Fruit fly (Drosophila melanogaster) whole organism, embryonic: ENCODE results near the gene CG31800.

Experiments
- B-H1 ChIP-seq: fragments of 200-800 bp; sonication (Bioruptor generic); IDR thresholded peaks from 3 replicates; pipeline ENCODE4 v1.3.6; 2022; ENCODE audit warnings: missing biosample characterization, missing genetic modification characterization
- CG10274 ChIP-seq: fragments of 200-800 bp; sonication (Bioruptor generic); optimal IDR thresholded peaks from 3 replicates; lab custom pipeline; 2017; ENCODE audit warnings: missing biosample characterization, mild to moderate bottlenecking, missing genetic modification characterization
- CG11085 ChIP-seq: fragments of 200-800 bp; sonication (Bioruptor generic); IDR thresholded peaks from 2 replicates; pipeline ENCODE4 v1.3.6; 2022; ENCODE audit warnings: missing biosample characterization, missing genetic modification characterization
- CG11093 ChIP-seq: fragments of 200-800 bp; sonication (Bioruptor generic); IDR thresholded peaks from 3 replicates; pipeline ENCODE4 v1.3.6; 2022; ENCODE audit warnings: missing biosample characterization, missing genetic modification characterization
- CG12071 ChIP-seq: fragments of 200-800 bp; sonication (Bioruptor generic); optimal IDR thresholded peaks from 3 replicates; lab custom pipeline; 2018; ENCODE audit warnings: missing biosample characterization, mild to moderate bottlenecking, missing genetic modification characterization
- CG12155 ChIP-seq: fragments of 200-800 bp; sonication (Bioruptor generic); optimal IDR thresholded peaks from 3 replicates; lab custom pipeline; 2016; ENCODE audit warnings: missing biosample characterization, missing genetic modification characterization
- CG12659 ChIP-seq: fragments of 200-800 bp; sonication (Bioruptor generic); optimal IDR thresholded peaks from 3 replicates; lab custom pipeline; 2017; ENCODE audit warnings: mild to moderate bottlenecking, missing biosample characterization, missing genetic modification reagents, missing genetic modification characterization
- CG13123 ChIP-seq: fragments of 200-800 bp; sonication (Bioruptor generic); optimal IDR thresholded peaks from 2 replicates; lab custom pipeline; 2016; ENCODE audit warnings: missing biosample characterization, missing genetic modification characterization
- CG13424 ChIP-seq: fragments of 200-800 bp; sonication (Bioruptor generic); optimal IDR thresholded peaks from 2 replicates; lab custom pipeline; 2019; ENCODE audit warnings: missing biosample characterization, mild to moderate bottlenecking, missing genetic modification characterization, moderate library complexity
- CG14965 ChIP-seq: fragments of 200-800 bp; sonication (Bioruptor generic); optimal IDR thresholded peaks from 2 replicates; lab custom pipeline; 2016; ENCODE audit warnings: missing biosample characterization, missing genetic modification characterization, borderline replicate concordance
- CG17359 ChIP-seq: fragments of 200-800 bp; sonication (Bioruptor generic); optimal IDR thresholded peaks from 3 replicates; lab custom pipeline; 2018; ENCODE audit warnings: missing biosample characterization, mild to moderate bottlenecking, missing genetic modification characterization, moderate library complexity
- CG17385 ChIP-seq: fragments of 200-800 bp; sonication (Bioruptor generic); optimal IDR thresholded peaks from 3 replicates; lab custom pipeline; 2018; ENCODE audit warnings: missing biosample characterization, mild to moderate bottlenecking, missing genetic modification characterization
- CG17829 ChIP-seq: fragments of 200-800 bp; optimal IDR thresholded peaks from 2 replicates; lab custom pipeline; 2019; ENCODE audit warnings: missing biosample characterization, mild to moderate bottlenecking, missing genetic modification characterization, moderate library complexity
- CG17912 ChIP-seq: fragments of 200-800 bp; sonication (Bioruptor generic); optimal IDR thresholded peaks from 2 replicates; lab custom pipeline; 2018; ENCODE audit warnings: missing biosample characterization, mild to moderate bottlenecking, missing genetic modification characterization
- CG2678 ChIP-seq: fragments of 200-800 bp; sonication (Bioruptor generic); optimal IDR thresholded peaks from 3 replicates; lab custom pipeline; 2019; ENCODE audit warnings: missing biosample characterization, mild to moderate bottlenecking, missing genetic modification characterization, moderate library complexity
- CG3163 ChIP-seq: fragments of 200-800 bp; sonication (Bioruptor generic); optimal IDR thresholded peaks from 3 replicates; lab custom pipeline; 2016; ENCODE audit warnings: missing biosample characterization, missing genetic modification characterization
- CG3847 ChIP-seq: fragments of 200-800 bp; sonication (Bioruptor generic); IDR thresholded peaks from 2 replicates; pipeline ENCODE4 v1.3.6; 2022; ENCODE audit warnings: missing biosample characterization, missing genetic modification characterization
- CG4282 ChIP-seq: fragments of 200-800 bp; sonication (Bioruptor generic); optimal IDR thresholded peaks from 2 replicates; lab custom pipeline; 2016; ENCODE audit warnings: missing biosample characterization, missing genetic modification characterization
- CG4328 ChIP-seq: fragments of 200-800 bp; sonication (Bioruptor generic); optimal IDR thresholded peaks from 3 replicates; lab custom pipeline; 2017; ENCODE audit warnings: missing biosample characterization, missing genetic modification reagents, missing genetic modification characterization
- CG4404 ChIP-seq: fragments of 200-800 bp; sonication (Bioruptor generic); IDR thresholded peaks from 2 replicates; pipeline ENCODE4 v1.3.6; 2022; ENCODE audit warnings: missing biosample characterization, missing genetic modification characterization
- CG6765 ChIP-seq: fragments of 200-800 bp; sonication (Bioruptor generic); optimal IDR thresholded peaks from 3 replicates; lab custom pipeline; 2017; ENCODE audit warnings: missing biosample characterization, mild to moderate bottlenecking, missing genetic modification characterization
- CG7271 ChIP-seq: fragments of 200-800 bp; sonication (Bioruptor generic); optimal IDR thresholded peaks from 2 replicates; lab custom pipeline; 2018; ENCODE audit warnings: missing biosample characterization, mild to moderate bottlenecking, missing genetic modification characterization, moderate library complexity
- CG7786 ChIP-seq: fragments of 200-800 bp; sonication (Bioruptor generic); optimal IDR thresholded peaks from 2 replicates; lab custom pipeline; 2016; ENCODE audit warnings: missing biosample characterization, missing genetic modification characterization
- CG9876 ChIP-seq: fragments of 200-800 bp; sonication (Bioruptor generic); optimal IDR thresholded peaks from 2 replicates; lab custom pipeline; 2016; ENCODE audit warnings: missing biosample characterization, missing genetic modification characterization
- E2f2 ChIP-seq: fragments of 200-800 bp; sonication (Bioruptor generic); IDR thresholded peaks from 2 replicates; pipeline ENCODE4 v1.3.6; 2022; ENCODE audit warnings: missing biosample characterization, missing genetic modification characterization
- Ets65A ChIP-seq: fragments of 200-800 bp; sonication (Bioruptor generic); peaks from one replicate; lab custom pipeline; 2016; ENCODE audit warnings: missing biosample characterization, missing genetic modification characterization
- Gug ChIP-seq: fragments of 200-800 bp; sonication (Bioruptor generic); IDR thresholded peaks from 4 replicates; pipeline ENCODE4 v1.3.6; 2022; ENCODE audit warnings: missing biosample characterization, missing genetic modification characterization
- HHEX ChIP-seq: fragments of 200-800 bp; sonication (Bioruptor generic); optimal IDR thresholded peaks from 3 replicates; lab custom pipeline; 2017; ENCODE audit warnings: missing biosample characterization, mild to moderate bottlenecking, missing genetic modification characterization, missing genetic modification reagents
- Hmr ChIP-seq: fragments of 200-800 bp; sonication (Bioruptor generic); optimal IDR thresholded peaks from 3 replicates; lab custom pipeline; 2017; ENCODE audit warnings: mild to moderate bottlenecking, missing biosample characterization, missing genetic modification reagents, missing genetic modification characterization
- Oli ChIP-seq: fragments of 200-800 bp; sonication (Bioruptor generic); optimal IDR thresholded peaks from 2 replicates; lab custom pipeline; 2018; ENCODE audit warnings: missing biosample characterization, mild to moderate bottlenecking, missing genetic modification characterization, moderate library complexity
- Tbp ChIP-seq: fragments of >200 bp; optimal IDR thresholded peaks from 2 replicates; lab custom pipeline; 2018; ENCODE audit warnings: missing biosample characterization, missing genetic modification characterization
- al ChIP-seq: fragments of 200-800 bp; sonication (Bioruptor generic); IDR thresholded peaks from 2 replicates; pipeline ENCODE4 v1.3.6; 2022; ENCODE audit warnings: missing biosample characterization, missing genetic modification characterization
- bowl ChIP-seq: fragments of 200-800 bp; sonication (Bioruptor generic); IDR thresholded peaks from 2 replicates; pipeline ENCODE4 v1.3.6; 2022; ENCODE audit warnings: missing biosample characterization, missing genetic modification characterization
- btn ChIP-seq: fragments of 200-800 bp; sonication (Bioruptor generic); optimal IDR thresholded peaks from 2 replicates; lab custom pipeline; 2016; ENCODE audit warnings: missing biosample characterization, missing genetic modification characterization
- caup ChIP-seq: fragments of 200-800 bp; sonication (Bioruptor generic); optimal IDR thresholded peaks from 3 replicates; lab custom pipeline; 2017; ENCODE audit warnings: missing biosample characterization, mild to moderate bottlenecking, missing genetic modification characterization, moderate library complexity; ENCODE audit not compliant: severe bottlenecking
- da ChIP-seq: fragments of 200-800 bp; sonication (Bioruptor generic); optimal IDR thresholded peaks from 2 replicates; lab custom pipeline; 2016; ENCODE audit warnings: missing biosample characterization, missing genetic modification characterization
- dm ChIP-seq: fragments of 200-800 bp; sonication (Bioruptor generic); optimal IDR thresholded peaks from 3 replicates; lab custom pipeline; 2016; ENCODE audit warnings: missing biosample characterization, missing genetic modification characterization
- ewg ChIP-seq: fragments of 200-800 bp; sonication (Bioruptor generic); optimal IDR thresholded peaks from 3 replicates; lab custom pipeline; 2017; ENCODE audit warnings: mild to moderate bottlenecking, missing biosample characterization, missing genetic modification reagents, missing genetic modification characterization
- knrl ChIP-seq: fragments of 200-800 bp; sonication (Bioruptor generic); IDR thresholded peaks from 3 replicates; pipeline ENCODE4 v1.3.6; 2022; ENCODE audit warnings: missing biosample characterization, missing genetic modification characterization; ENCODE audit not compliant: partially characterized antibody
- mld ChIP-seq: fragments of 200-800 bp; sonication (Bioruptor generic); IDR thresholded peaks from 3 replicates; pipeline ENCODE4 v1.3.6; 2022; ENCODE audit warnings: missing biosample characterization, missing genetic modification characterization; ENCODE audit not compliant: partially characterized antibody
- nerfin-1 ChIP-seq: fragments of 200-800 bp; sonication (Bioruptor generic); optimal IDR thresholded peaks from 3 replicates; lab custom pipeline; 2019; ENCODE audit warnings: missing biosample characterization, mild to moderate bottlenecking, missing genetic modification characterization, moderate library complexity
- nmo ChIP-seq: fragments of 200-800 bp; sonication (Bioruptor generic); optimal IDR thresholded peaks from 2 replicates; lab custom pipeline; 2018; ENCODE audit warnings: missing biosample characterization, mild to moderate bottlenecking, missing genetic modification characterization, moderate library complexity
- onecut ChIP-seq: fragments of 200-800 bp; sonication (Bioruptor generic); IDR thresholded peaks from 2 replicates; pipeline ENCODE4 v1.3.6; 2022; ENCODE audit warnings: missing biosample characterization, missing genetic modification characterization
- phol ChIP-seq: fragments of 200-800 bp; sonication (Bioruptor generic); optimal IDR thresholded peaks from 3 replicates; lab custom pipeline; 2018; ENCODE audit warnings: missing biosample characterization, mild to moderate bottlenecking, missing genetic modification characterization, moderate library complexity
- stc ChIP-seq: fragments of 200-800 bp; sonication (Bioruptor generic); IDR thresholded peaks from 2 replicates; pipeline ENCODE4 v1.3.6; 2022; ENCODE audit warnings: missing biosample characterization, missing genetic modification characterization
- tap ChIP-seq: fragments of 200-800 bp; optimal IDR thresholded peaks from 3 replicates; lab custom pipeline; 2019; ENCODE audit warnings: missing biosample characterization, mild to moderate bottlenecking, missing genetic modification characterization, moderate library complexity
- trem ChIP-seq: fragments of 200-800 bp; optimal IDR thresholded peaks from 3 replicates; lab custom pipeline; 2019; ENCODE audit warnings: missing biosample characterization, mild to moderate bottlenecking, missing genetic modification characterization, moderate library complexity
- ttk ChIP-seq: fragments of 200-800 bp; sonication (Bioruptor generic); IDR thresholded peaks from 2 replicates; pipeline ENCODE4 v2.1.2; 2022; ENCODE audit warnings: missing biosample characterization, missing genetic modification characterization
- unc-4 ChIP-seq: fragments of 200-800 bp; sonication (Bioruptor generic); IDR thresholded peaks from 2 replicates; pipeline ENCODE4 v1.3.6; 2022; ENCODE audit warnings: missing biosample characterization, missing genetic modification characterization; ENCODE audit not compliant: partially characterized antibody

Gene CG31800

DNA sequence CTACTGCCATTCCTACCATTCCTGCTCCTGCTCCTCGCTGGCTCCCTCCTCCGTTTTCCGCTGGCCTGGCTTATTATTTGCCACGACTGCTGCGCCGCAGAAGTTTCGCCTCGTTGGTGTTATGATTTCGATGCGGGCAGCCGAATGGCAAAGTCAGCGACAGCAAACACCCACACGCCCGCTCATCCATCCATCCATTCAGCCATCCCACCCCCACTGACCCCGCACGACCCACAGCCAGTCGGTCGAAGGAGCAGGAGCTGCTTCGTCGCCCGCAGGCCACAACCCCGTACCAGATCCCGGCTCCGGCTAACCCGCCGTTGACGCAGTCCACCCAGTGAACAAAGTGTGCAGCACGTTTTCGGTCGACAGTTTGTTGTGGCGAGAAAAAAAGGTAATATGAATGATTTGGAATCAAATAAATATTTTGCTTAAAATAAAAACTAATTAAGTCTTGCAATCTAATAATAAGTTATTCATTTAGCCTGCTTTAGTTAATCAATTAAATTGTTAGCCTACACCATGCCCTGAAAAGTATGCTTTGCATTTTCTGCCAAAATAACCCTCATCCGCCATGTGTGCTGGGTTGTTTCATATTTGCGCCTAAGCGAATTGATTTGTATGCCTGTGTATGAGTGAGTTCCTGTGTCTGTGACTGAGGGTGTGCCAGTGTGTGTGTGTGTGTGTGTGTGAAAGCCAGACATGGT is 7.7 kb downstream of the CG31800 start (continued):
- peak; percentile 57 for TF ChIP-seq Oli (tag; lab: Kevin White, UChicago)
- TF ChIP-seq Ets65A (GFP tag; lab: Kevin White, UChicago): peak; percentile 81
- TF ChIP-seq unc-4 (GFP tag; lab: Robert Waterston, UW): no peak
- no peak for TF ChIP-seq mld (GFP tag; lab: Robert Waterston, UW)
- TF ChIP-seq Tbp (GFP tag; lab: Kevin White, UChicago): no peak
- TF ChIP-seq CG4282 (GFP tag; lab: Kevin White, UChicago): no peak
- TF ChIP-seq CG11085: no peak
- peak; percentile 85 for TF ChIP-seq Hmr (GFP tag; lab: Kevin White, UChicago)
- TF ChIP-seq E2f2 (GFP tag; lab: Robert Waterston, UW): peak; percentile 35; the same call in 1 of the 2 replicates
- TF ChIP-seq CG2678 (tag; lab: Kevin White, UChicago): peak; percentile 86
- no peak for TF ChIP-seq btn
- peak; percentile 44 for TF ChIP-seq CG12659 (GFP tag; lab: Kevin White, UChicago)
- TF ChIP-seq CG11093 (GFP tag; lab: Robert Waterston, UW): no peak
- no peak for TF ChIP-seq B-H1 (GFP tag; lab: Robert Waterston, UW)
- no peak for TF ChIP-seq CG10274
- peak; percentile 18; the same call in 1 of the 2 replicates for TF ChIP-seq al (GFP tag; lab: Robert Waterston, UW)
- TF ChIP-seq CG12071 (GFP tag; lab: Kevin White, UChicago): peak; percentile 25
- peak; percentile 56 for TF ChIP-seq CG17385 (GFP tag; lab: Kevin White, UChicago)
- TF ChIP-seq CG9876 (GFP tag; lab: Kevin White, UChicago): no peak
- TF ChIP-seq Gug (GFP tag; lab: Robert Waterston, UW): peak; percentile 9; the same call in 1 of the 4 replicates
- no peak for TF ChIP-seq CG13123 (GFP tag; lab: Kevin White, UChicago)
- TF ChIP-seq knrl (GFP tag; lab: Robert Waterston, UW): no peak
- TF ChIP-seq nerfin-1 (tag; lab: Kevin White, UChicago): peak; percentile 14
- no peak for TF ChIP-seq CG3163 (GFP tag; lab: Kevin White, UChicago)
- TF ChIP-seq stc (GFP tag; lab: Robert Waterston, UW): peak; percentile 22; the same call in 1 of the 2 replicates
- TF ChIP-seq HHEX (GFP tag; lab: Kevin White, UChicago): peak; percentile 14
- peak; percentile 33; the same call in 1 of the 2 replicates for TF ChIP-seq onecut (GFP tag; lab: Robert Waterston, UW)
- TF ChIP-seq tap: peak; percentile 41
- peak; percentile 21 for TF ChIP-seq CG17829 (tag; lab: Kevin White, UChicago)
- peak; percentile 5 for TF ChIP-seq CG12155 (GFP tag; lab: Kevin White, UChicago)
- peak; percentile 32; the same call in 1 of the 2 replicates for TF ChIP-seq CG4404 (GFP tag; lab: Robert Waterston, UW)
- TF ChIP-seq caup (GFP tag; lab: Kevin White, UChicago): peak; percentile 61
- no peak for TF ChIP-seq bowl (GFP tag; lab: Robert Waterston, UW)
- TF ChIP-seq CG7786 (GFP tag; lab: Kevin White, UChicago): no peak
- peak; percentile 52 for TF ChIP-seq CG6765 (GFP tag; lab: Kevin White, UChicago)
- TF ChIP-seq CG14965 (GFP tag; lab: Kevin White, UChicago): no peak
- TF ChIP-seq trem (tag; lab: Kevin White, UChicago): no peak
- TF ChIP-seq CG17912 (GFP tag; lab: Kevin White, UChicago): no peak
- TF ChIP-seq ewg (GFP tag; lab: Kevin White, UChicago): peak; percentile 25
- TF ChIP-seq CG4328 (GFP tag; lab: Kevin White, UChicago): peak; percentile 23
- no peak for TF ChIP-seq ttk (GFP tag; lab: Robert Waterston, UW)
- peak; percentile 43 for TF ChIP-seq nmo
- TF ChIP-seq dm (GFP tag; lab: Kevin White, UChicago): no peak
- peak; percentile 70 for TF ChIP-seq CG13424 (tag; lab: Kevin White, UChicago)
- no peak for TF ChIP-seq da
- TF ChIP-seq phol (tag; lab: Kevin White, UChicago): peak; percentile 56
- TF ChIP-seq CG17359: peak; percentile 57
- peak; percentile 27 for TF ChIP-seq CG3847 (GFP tag; lab: Robert Waterston, UW)
- no peak for TF ChIP-seq CG7271 (tag; lab: Kevin White, UChicago)
